Fruit fly (Drosophila melanogaster): Measurements from ENCODE around the gene Clp.

Gene Clp

DNA sequence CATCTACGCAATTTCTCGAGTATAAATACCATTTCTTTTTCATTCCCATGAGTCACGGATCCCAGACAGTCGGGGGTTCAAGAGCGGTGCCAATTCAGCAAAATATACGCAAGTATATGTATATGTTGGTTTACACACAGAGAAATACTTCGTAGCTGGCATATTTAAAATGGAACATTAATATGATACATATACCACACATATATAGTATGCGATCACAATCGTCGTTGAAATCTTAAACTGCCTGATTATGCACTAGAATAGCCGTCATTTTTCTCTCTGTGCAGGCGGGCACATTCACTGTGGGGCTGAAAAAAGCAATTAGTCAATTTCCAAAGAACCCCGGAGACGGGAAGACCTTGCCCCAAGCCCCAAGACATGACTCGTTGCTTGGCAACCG lies 21.9 kb downstream of the Clp start (continued):
- TF ChIP-seq Nf-YC (tag; optimal IDR thresholded peaks at IDR 0.05) (peak; percentile 26), slou (GFP tag; optimal IDR thresholded peaks at IDR 0.05) (no peak), lbe (GFP tag; optimal IDR thresholded peaks at IDR 0.05) (peak; percentile 88), insv (GFP tag; optimal IDR thresholded peaks at IDR 0.05) (no peak), sc (optimal IDR thresholded peaks at IDR 0.05) (no peak), sc (GFP tag; optimal IDR thresholded peaks at IDR 0.05) (no peak), CG12744 (GFP tag; optimal IDR thresholded peaks at IDR 0.05) (no peak), Ssrp (tag; optimal IDR thresholded peaks at IDR 0.05) (peak; percentile 61), wdn (GFP tag; IDR thresholded peaks at IDR 0.05) (peak; percentile 88), tap (tag; optimal IDR thresholded peaks at IDR 0.05) (peak; percentile 36), Six4 (GFP tag; optimal IDR thresholded peaks at IDR 0.05) (peak; percentile 13), CG6175 (GFP tag; IDR thresholded peaks at IDR 0.05) (peak; percentile 84), kay (GFP tag; optimal IDR thresholded peaks at IDR 0.05) (peak; percentile 66), al (GFP tag; IDR thresholded peaks at IDR 0.05) (peak; percentile 80), Meics (GFP tag; optimal IDR thresholded peaks at IDR 0.05) (peak; percentile 82), CkIIα-i1 (GFP tag; IDR thresholded peaks at IDR 0.05) (0 out of 2 replicates have a peak, but pooled peaks have one; percentile 39), CG6683 (GFP tag; optimal IDR thresholded peaks at IDR 0.05) (peak; percentile 15), Max (GFP tag; optimal IDR thresholded peaks at IDR 0.05) (peak; percentile 55), Nf-YB (GFP tag; optimal IDR thresholded peaks at IDR 0.05) (peak; percentile 34), ERR (GFP tag; optimal IDR thresholded peaks at IDR 0.05) (no peak), Bgb (GFP tag; IDR thresholded peaks at IDR 0.05; ENCODE audit: partially characterized antibody) (no peak), CG15011 (GFP tag; optimal IDR thresholded peaks at IDR 0.05) (peak; percentile 43), trh (GFP tag; optimal IDR thresholded peaks at IDR 0.05) (peak; percentile 43), CG16863 (GFP tag; optimal IDR thresholded peaks at IDR 0.05) (peak; percentile 41), D (optimal IDR thresholded peaks at IDR 0.05) (no peak), D (GFP tag; optimal IDR thresholded peaks at IDR 0.05) (peak; percentile 6), Asciz (GFP tag; optimal IDR thresholded peaks at IDR 0.05) (peak; percentile 24), bcd (GFP tag; optimal IDR thresholded peaks at IDR 0.05) (peak; percentile 75), D19A (tag; optimal IDR thresholded peaks at IDR 0.05) (no peak), CG16779 (GFP tag; IDR thresholded peaks at IDR 0.05) (0 out of 2 replicates have a peak, but pooled peaks have one; percentile 24), CG9876 (GFP tag; optimal IDR thresholded peaks at IDR 0.05) (peak; percentile 29), zen (tag; optimal IDR thresholded peaks at IDR 0.05) (peak; percentile 10), dmrt11E (tag; optimal IDR thresholded peaks at IDR 0.05) (peak; percentile 45), CG8478 (optimal IDR thresholded peaks at IDR 0.05) (no peak), Optix (GFP tag; IDR thresholded peaks at IDR 0.05) (peak; percentile 59; the same call in 1 of the 3 replicates), Fer3 (tag; optimal IDR thresholded peaks at IDR 0.05) (peak; percentile 80), scrt (GFP tag; optimal IDR thresholded peaks at IDR 0.05) (peak; percentile 63), mirr (GFP tag; optimal IDR thresholded peaks at IDR 0.05) (peak; percentile 49), pnt (GFP tag; optimal IDR thresholded peaks at IDR 0.05) (no peak), Scr (GFP tag; IDR thresholded peaks at IDR 0.05; ENCODE audit: partially characterized antibody) (no peak), CG6765 (GFP tag; optimal IDR thresholded peaks at IDR 0.05) (peak; percentile 44), pb (GFP tag; optimal IDR thresholded peaks at IDR 0.05) (peak; percentile 53), H15 (GFP tag; IDR thresholded peaks at IDR 0.05) (peak; percentile 74; the same call in 2 of the 3 replicates), CG8944 (GFP tag; optimal IDR thresholded peaks at IDR 0.05) (peak; percentile 65), Bdp1 (GFP tag; optimal IDR thresholded peaks at IDR 0.05) (peak; percentile 44), cato (GFP tag; optimal IDR thresholded peaks at IDR 0.05; ENCODE audit: borderline replicate concordance) (no peak), BtbVII (GFP tag; optimal IDR thresholded peaks at IDR 0.05) (peak; percentile 65), CG12299 (tag; optimal IDR thresholded peaks at IDR 0.05) (no peak), Atf6 (GFP tag; IDR thresholded peaks at IDR 0.05) (peak; percentile 85), shn (GFP tag; optimal IDR thresholded peaks at IDR 0.05) (peak; percentile 33), nerfin-1 (tag; optimal IDR thresholded peaks at IDR 0.05) (no peak), jigr1 (GFP tag; IDR thresholded peaks at IDR 0.05) (peak; percentile 35; the same call in 1 of the 3 replicates)
